Worm (Caenorhabditis elegans): Measurements from ENCODE around the gene fbxa-55.

fbxa-55 gene

ce11 chrIII:938569-938968 is 2.7 kb upstream of the fbxa-55 start, which contains the start of gene fbxa-22:
Gene fbxa-22 (plus strand): TSS chrIII:938869.
- TF ChIP-seq mls-2 (tag; optimal IDR thresholded peaks at IDR 0.05) = no peak
- no peak for TF ChIP-seq ceh-43 (GFP tag; optimal IDR thresholded peaks at IDR 0.05)
- no peak for TF ChIP-seq lsy-2 (tag; optimal IDR thresholded peaks at IDR 0.05)
- no peak for TF ChIP-seq nhr-28 (tag; optimal IDR thresholded peaks at IDR 0.05)
- no peak for TF ChIP-seq ztf-11 (tag; optimal IDR thresholded peaks at IDR 0.05)
- no peak for TF ChIP-seq nhr-76 (tag; optimal IDR thresholded peaks at IDR 0.05)
- TF ChIP-seq zip-8 (tag; optimal IDR thresholded peaks at IDR 0.05) = no peak
- no peak for TF ChIP-seq cnd-1 (tag; optimal IDR thresholded peaks at IDR 0.05)
- TF ChIP-seq unc-62 (GFP tag; optimal IDR thresholded peaks at IDR 0.05) = no peak
- no peak for TF ChIP-seq nhr-12 (tag; optimal IDR thresholded peaks at IDR 0.05)
- no peak for TF ChIP-seq lin-13 (tag; optimal IDR thresholded peaks at IDR 0.05)
- no peak for TF ChIP-seq ces-1 (GFP tag; optimal IDR thresholded peaks at IDR 0.05)

ce11 chrIII:937961-938360 is 2.1 kb upstream of the fbxa-55 start, which contains the start of gene fbxa-56:
Gene fbxa-56 (minus strand): TSS chrIII:938061.
- TF ChIP-seq ces-1 (GFP tag; optimal IDR thresholded peaks at IDR 0.05) (no peak), hlh-1 (tag; optimal IDR thresholded peaks at IDR 0.05) (no peak), sptf-1 (tag; optimal IDR thresholded peaks at IDR 0.05) (no peak), nhr-2 (tag; optimal IDR thresholded peaks at IDR 0.05) (no peak), pha-4 (tag; optimal IDR thresholded peaks at IDR 0.05) (no peak), nhr-237 (tag; optimal IDR thresholded peaks at IDR 0.05) (no peak), lin-13 (tag; optimal IDR thresholded peaks at IDR 0.05) (no peak), sem-2 (GFP tag; optimal IDR thresholded peaks at IDR 0.05) (no peak), nhr-76 (tag; optimal IDR thresholded peaks at IDR 0.05) (no peak), ceh-83 (GFP tag; optimal IDR thresholded peaks at IDR 0.05) (no peak), tbx-8 (GFP tag; optimal IDR thresholded peaks at IDR 0.05) (no peak), blmp-1 (tag; optimal IDR thresholded peaks at IDR 0.05) (no peak), lsy-2 (tag; optimal IDR thresholded peaks at IDR 0.05) (no peak)

DNA sequence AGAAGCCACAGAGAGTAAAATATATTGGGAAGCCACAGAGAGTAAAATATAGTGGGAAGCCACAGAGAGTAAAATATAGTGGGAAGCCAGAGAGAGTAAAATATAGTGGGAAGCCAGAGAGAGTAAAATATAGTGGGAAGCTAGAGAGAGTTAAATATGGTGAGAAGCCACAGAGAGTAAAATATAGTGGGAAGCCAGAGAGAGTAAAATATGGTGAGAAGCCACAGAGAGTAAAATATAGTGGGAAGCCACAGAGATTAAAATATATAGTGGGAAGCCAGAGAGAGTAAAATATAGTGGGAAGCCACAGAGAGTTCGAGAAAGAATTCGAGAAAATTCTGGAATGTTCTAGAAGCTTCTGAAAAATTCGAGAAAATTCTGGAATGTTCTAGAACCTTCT is 4.5 kb downstream of the fbxa-55 start:
- TF ChIP-seq unc-120 (tag; optimal IDR thresholded peaks at IDR 0.05; ENCODE audit: poor library complexity, severe bottlenecking) (peak; percentile 49), mls-2 (tag; optimal IDR thresholded peaks at IDR 0.05) (peak; percentile 95), sptf-1 (tag; optimal IDR thresholded peaks at IDR 0.05) (peak; percentile 96), tbx-8 (GFP tag; optimal IDR thresholded peaks at IDR 0.05) (peak; percentile 88), sem-2 (GFP tag; optimal IDR thresholded peaks at IDR 0.05) (peak; percentile 44), lin-32 (GFP tag; optimal IDR thresholded peaks at IDR 0.05) (peak; percentile 85), ceh-43 (GFP tag; optimal IDR thresholded peaks at IDR 0.05) (peak; percentile 50), M03D4.4 (tag; optimal IDR thresholded peaks at IDR 0.05) (peak; percentile 91), bed-3 (GFP tag; optimal IDR thresholded peaks at IDR 0.05) (peak; percentile 72), ceh-83 (GFP tag; optimal IDR thresholded peaks at IDR 0.05) (peak; percentile 75), cnd-1 (tag; optimal IDR thresholded peaks at IDR 0.05) (peak; percentile 49)

- TF ChIP-seq zip-8 (tag; optimal IDR thresholded peaks at IDR 0.05) = no peak
- TF ChIP-seq nhr-28 (tag; optimal IDR thresholded peaks at IDR 0.05) = no peak
- no peak for TF ChIP-seq sem-2 (GFP tag; optimal IDR thresholded peaks at IDR 0.05)
- no peak for TF ChIP-seq lsy-2 (tag; optimal IDR thresholded peaks at IDR 0.05)
- TF ChIP-seq lin-13 (tag; optimal IDR thresholded peaks at IDR 0.05) = no peak
- no peak for TF ChIP-seq pha-4 (tag; optimal IDR thresholded peaks at IDR 0.05)
- TF ChIP-seq lin-32 (GFP tag; optimal IDR thresholded peaks at IDR 0.05) = no peak
- no peak for TF ChIP-seq mep-1 (tag; optimal IDR thresholded peaks at IDR 0.05)
- no peak for TF ChIP-seq mls-2 (tag; optimal IDR thresholded peaks at IDR 0.05)
Observed at ce11 chrIII:926216-926615, 9.7 kb downstream of the fbxa-55 start, which contains the start of gene pef-1. Gene pef-1 (minus strand): TSS chrIII:926316.

DNA sequence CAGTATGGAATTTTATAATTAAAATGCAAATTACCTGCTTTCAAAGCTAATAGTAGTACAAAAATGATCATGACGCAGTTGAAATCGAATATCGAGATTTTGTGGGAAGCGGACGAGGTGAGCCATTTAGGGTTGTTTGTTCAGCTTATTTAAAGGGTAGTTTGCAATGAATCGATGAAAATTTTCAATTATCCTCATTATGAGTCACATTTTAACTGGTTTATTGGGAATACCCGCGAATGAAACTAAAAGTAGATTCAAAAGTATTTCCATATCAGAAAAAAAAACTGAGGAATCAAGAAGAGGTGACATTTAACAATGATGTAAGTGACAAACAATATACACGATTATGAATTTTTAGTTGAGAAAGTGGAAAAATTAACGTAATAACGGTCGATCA is 16.6 kb downstream of the fbxa-55 start, which contains the start of gene F23H11.7:
Gene F23H11.7, minus strand, starts transcription at position 101 of the 400 bp plus-strand sequence.
- TF ChIP-seq cnd-1 (tag; optimal IDR thresholded peaks at IDR 0.05) (no peak), ceh-43 (GFP tag; optimal IDR thresholded peaks at IDR 0.05) (no peak), ham-2 (GFP tag; optimal IDR thresholded peaks at IDR 0.05) (no peak), mep-1 (tag; optimal IDR thresholded peaks at IDR 0.05) (no peak), unc-120 (tag; optimal IDR thresholded peaks at IDR 0.05; ENCODE audit: poor library complexity, severe bottlenecking) (no peak), bed-3 (GFP tag; optimal IDR thresholded peaks at IDR 0.05) (no peak), lin-13 (tag; optimal IDR thresholded peaks at IDR 0.05) (no peak), sptf-1 (tag; optimal IDR thresholded peaks at IDR 0.05) (no peak), mls-2 (tag; optimal IDR thresholded peaks at IDR 0.05) (no peak), flh-1 (GFP tag; optimal IDR thresholded peaks at IDR 0.05) (no peak), nhr-28 (tag; optimal IDR thresholded peaks at IDR 0.05) (no peak), drap-1 (GFP tag; optimal IDR thresholded peaks at IDR 0.05) (no peak), ceh-83 (GFP tag; optimal IDR thresholded peaks at IDR 0.05) (no peak), hlh-1 (tag; optimal IDR thresholded peaks at IDR 0.05) (no peak)
